Fruit fly (Drosophila melanogaster) whole organism, embryonic: ENCODE measurements around the gene CG14000.

Experiments
- Bgb ChIP-seq: fragments of 200-800 bp; sonication (Bioruptor generic); IDR thresholded peaks from 2 replicates; pipeline ENCODE4 v1.3.6; 2022; ENCODE audit warnings: missing biosample characterization, missing genetic modification characterization; ENCODE audit not compliant: partially characterized antibody
- CG10431 ChIP-seq: fragments of 200-800 bp; sonication (Bioruptor generic); optimal IDR thresholded peaks from 3 replicates; lab custom pipeline; 2018; ENCODE audit warnings: missing biosample characterization, mild to moderate bottlenecking, missing genetic modification characterization
- CG12236 ChIP-seq: fragments of 200-800 bp; sonication (Bioruptor generic); optimal IDR thresholded peaks from 2 replicates; lab custom pipeline; 2016; ENCODE audit warnings: missing biosample characterization, missing genetic modification characterization
- CG14710 ChIP-seq: fragments of 200-800 bp; sonication (Bioruptor generic); optimal IDR thresholded peaks from 3 replicates; lab custom pipeline; 2019; ENCODE audit warnings: missing biosample characterization, mild to moderate bottlenecking, missing genetic modification characterization, moderate library complexity
- CG17361 ChIP-seq: fragments of 200-800 bp; sonication (Bioruptor generic); IDR thresholded peaks from 3 replicates; pipeline ENCODE4 v1.3.6; 2022; ENCODE audit warnings: missing biosample characterization, missing genetic modification characterization
- CG17802 ChIP-seq: fragments of 200-800 bp; sonication (Bioruptor generic); optimal IDR thresholded peaks from 2 replicates; lab custom pipeline; 2018; ENCODE audit warnings: missing biosample characterization, mild to moderate bottlenecking, missing genetic modification characterization, moderate library complexity
- CG18262 ChIP-seq: fragments of 200-800 bp; optimal IDR thresholded peaks from 3 replicates; lab custom pipeline; 2019; ENCODE audit warnings: missing biosample characterization, mild to moderate bottlenecking, missing genetic modification characterization, moderate library complexity
- CG30403 ChIP-seq: fragments of 200-800 bp; sonication (Bioruptor generic); optimal IDR thresholded peaks from 3 replicates; lab custom pipeline; 2016; ENCODE audit warnings: missing biosample characterization, missing genetic modification characterization
- CG31365 ChIP-seq: fragments of 200-800 bp; sonication (Bioruptor generic); optimal IDR thresholded peaks from 2 replicates; lab custom pipeline; 2018; ENCODE audit warnings: missing biosample characterization, mild to moderate bottlenecking, missing genetic modification characterization
- CG31388 ChIP-seq: fragments of 200-800 bp; sonication (Bioruptor generic); optimal IDR thresholded peaks from 2 replicates; lab custom pipeline; 2016; ENCODE audit warnings: missing biosample characterization, missing genetic modification characterization
- CG31441 ChIP-seq: fragments of 200-800 bp; sonication (Bioruptor generic); IDR thresholded peaks from 2 replicates; pipeline ENCODE4 v1.3.6; 2022; ENCODE audit warnings: missing biosample characterization, missing genetic modification characterization
- CG4328 ChIP-seq: fragments of 200-800 bp; sonication (Bioruptor generic); optimal IDR thresholded peaks from 3 replicates; lab custom pipeline; 2017; ENCODE audit warnings: missing biosample characterization, missing genetic modification reagents, missing genetic modification characterization
- CG4360 ChIP-seq: fragments of 200-800 bp; sonication (Bioruptor generic); IDR thresholded peaks from 2 replicates; pipeline ENCODE4 v1.3.6; 2022; ENCODE audit warnings: missing biosample characterization, missing genetic modification characterization
- CG4424 ChIP-seq: fragments of 200-800 bp; sonication (Bioruptor generic); optimal IDR thresholded peaks from 3 replicates; lab custom pipeline; 2016; ENCODE audit warnings: missing biosample characterization, missing genetic modification characterization
- CG6272 ChIP-seq: fragments of 200-800 bp; sonication (Bioruptor generic); IDR thresholded peaks from 2 replicates; pipeline ENCODE4 v1.3.6; 2022; ENCODE audit warnings: missing biosample characterization, missing genetic modification characterization
- CG7556 ChIP-seq: fragments of 200-800 bp; sonication (Bioruptor generic); optimal IDR thresholded peaks from 2 replicates; lab custom pipeline; 2017; ENCODE audit warnings: missing biosample characterization, mild to moderate bottlenecking, missing genetic modification characterization
- CG8359 ChIP-seq: fragments of 200-800 bp; sonication (Bioruptor generic); optimal IDR thresholded peaks from 2 replicates; lab custom pipeline; 2017; ENCODE audit warnings: missing biosample characterization, mild to moderate bottlenecking, missing genetic modification characterization, borderline replicate concordance
- CG8924 ChIP-seq: fragments of 200-800 bp; optimal IDR thresholded peaks from 3 replicates; lab custom pipeline; 2019; ENCODE audit warnings: missing biosample characterization, mild to moderate bottlenecking, missing genetic modification characterization, moderate library complexity
- CG9797 ChIP-seq: fragments of 200-800 bp; sonication (Bioruptor generic); optimal IDR thresholded peaks from 3 replicates; lab custom pipeline; 2018; ENCODE audit warnings: missing biosample characterization, mild to moderate bottlenecking, missing genetic modification characterization
- CG9876 ChIP-seq: fragments of 200-800 bp; sonication (Bioruptor generic); optimal IDR thresholded peaks from 2 replicates; lab custom pipeline; 2016; ENCODE audit warnings: missing biosample characterization, missing genetic modification characterization
- Dad ChIP-seq: fragments of 200-800 bp; sonication (Bioruptor generic); optimal IDR thresholded peaks from 3 replicates; lab custom pipeline; 2016; ENCODE audit warnings: missing biosample characterization, missing genetic modification characterization
- Dref ChIP-seq: fragments of 200-800 bp; sonication (Bioruptor generic); IDR thresholded peaks from 2 replicates; pipeline ENCODE4 v1.3.6; 2022; ENCODE audit warnings: missing biosample characterization, missing genetic modification characterization
- HLH54F ChIP-seq: fragments of 200-800 bp; sonication (Bioruptor generic); optimal IDR thresholded peaks from 3 replicates; lab custom pipeline; 2016; ENCODE audit warnings: missing biosample characterization, missing genetic modification characterization
- Hmr ChIP-seq: fragments of 200-800 bp; sonication (Bioruptor generic); optimal IDR thresholded peaks from 3 replicates; lab custom pipeline; 2017; ENCODE audit warnings: mild to moderate bottlenecking, missing biosample characterization, missing genetic modification reagents, missing genetic modification characterization
- Jarid2 ChIP-seq: fragments of 200-800 bp; sonication (Bioruptor generic); optimal IDR thresholded peaks from 3 replicates; lab custom pipeline; 2017; ENCODE audit warnings: mild to moderate bottlenecking, missing biosample characterization, missing genetic modification reagents, missing genetic modification characterization
- NC2β ChIP-seq: fragments of 200-800 bp; sonication (Bioruptor generic); optimal IDR thresholded peaks from 2 replicates; lab custom pipeline; 2016; ENCODE audit warnings: missing biosample characterization, missing genetic modification characterization
- NfI ChIP-seq: fragments of 200-800 bp; sonication (Bioruptor generic); optimal IDR thresholded peaks from 3 replicates; lab custom pipeline; 2018; ENCODE audit warnings: missing biosample characterization, mild to moderate bottlenecking, missing genetic modification characterization, moderate library complexity
- Poxn ChIP-seq: fragments of 200-800 bp; sonication (Bioruptor generic); IDR thresholded peaks from 2 replicates; pipeline ENCODE4 v1.3.6; 2022; ENCODE audit warnings: missing biosample characterization, missing genetic modification characterization
- Scr ChIP-seq: fragments of 200-800 bp; sonication (Bioruptor generic); IDR thresholded peaks from 2 replicates; pipeline ENCODE4 v1.3.6; 2022; ENCODE audit warnings: missing biosample characterization, missing genetic modification characterization; ENCODE audit not compliant: partially characterized antibody
- Side ChIP-seq: fragments of 200-800 bp; sonication (Bioruptor generic); optimal IDR thresholded peaks from 2 replicates; lab custom pipeline; 2016; ENCODE audit warnings: missing biosample characterization, missing genetic modification characterization
- Sox100B ChIP-seq: fragments of 200-800 bp; sonication (Bioruptor generic); optimal IDR thresholded peaks from 3 replicates; lab custom pipeline; 2018; ENCODE audit warnings: missing biosample characterization, mild to moderate bottlenecking, missing genetic modification characterization
- Sox102F ChIP-seq: fragments of 200-800 bp; sonication (Bioruptor generic); optimal IDR thresholded peaks from 2 replicates; lab custom pipeline; 2018; ENCODE audit warnings: missing biosample characterization, mild to moderate bottlenecking, missing genetic modification characterization, moderate library complexity
- Ssrp ChIP-seq: fragments of 200-800 bp; sonication (Bioruptor generic); optimal IDR thresholded peaks from 2 replicates; lab custom pipeline; 2018; ENCODE audit warnings: missing biosample characterization, mild to moderate bottlenecking, missing genetic modification characterization, moderate library complexity
- croc ChIP-seq: fragments of 200-800 bp; sonication (Bioruptor generic); conservative IDR thresholded peaks from 3 replicates; pipeline ENCODE4 v1.3.6; 2022; ENCODE audit warnings: missing biosample characterization, missing genetic modification characterization
- dimm ChIP-seq: fragments of 200-800 bp; sonication (Bioruptor generic); IDR thresholded peaks from 2 replicates; pipeline ENCODE4 v1.3.6; 2022; ENCODE audit warnings: missing biosample characterization, missing genetic modification characterization
- ewg ChIP-seq: fragments of 200-800 bp; sonication (Bioruptor generic); optimal IDR thresholded peaks from 3 replicates; lab custom pipeline; 2017; ENCODE audit warnings: mild to moderate bottlenecking, missing biosample characterization, missing genetic modification reagents, missing genetic modification characterization
- gcm ChIP-seq: fragments of 200-800 bp; sonication (Bioruptor generic); optimal IDR thresholded peaks from 2 replicates; lab custom pipeline; 2019; ENCODE audit warnings: missing biosample characterization, mild to moderate bottlenecking, missing genetic modification characterization, moderate library complexity
- gt ChIP-seq: fragments of 200-800 bp; sonication (Bioruptor generic); IDR thresholded peaks from 2 replicates; pipeline ENCODE4 v1.3.6; 2022; ENCODE audit warnings: missing biosample characterization, missing genetic modification characterization
- h ChIP-seq: fragments of >200 bp; optimal IDR thresholded peaks from 2 replicates; lab custom pipeline; 2017
- ham ChIP-seq: fragments of 200-800 bp; sonication (Bioruptor generic); IDR thresholded peaks from 2 replicates; pipeline ENCODE4 v1.3.6; 2022; ENCODE audit warnings: missing biosample characterization, missing genetic modification characterization
- jing ChIP-seq: fragments of 200-800 bp; sonication (Bioruptor generic); optimal IDR thresholded peaks from 2 replicates; lab custom pipeline; 2018; ENCODE audit warnings: missing biosample characterization, mild to moderate bottlenecking, missing genetic modification characterization
- kay ChIP-seq: fragments of 200-800 bp; sonication (Bioruptor generic); optimal IDR thresholded peaks from 2 replicates; lab custom pipeline; 2016; ENCODE audit warnings: missing biosample characterization, missing genetic modification characterization
- mirr ChIP-seq: fragments of 200-800 bp; sonication (Bioruptor generic); optimal IDR thresholded peaks from 3 replicates; lab custom pipeline; 2018; ENCODE audit warnings: missing biosample characterization, mild to moderate bottlenecking, missing genetic modification characterization
- nom ChIP-seq: fragments of 200-800 bp; sonication (Bioruptor generic); optimal IDR thresholded peaks from 2 replicates; lab custom pipeline; 2017; ENCODE audit warnings: missing biosample characterization, missing genetic modification characterization, mild to moderate bottlenecking, moderate library complexity, missing genetic modification reagents
- pb ChIP-seq: fragments of 200-800 bp; sonication (Bioruptor generic); optimal IDR thresholded peaks from 3 replicates; lab custom pipeline; 2016; ENCODE audit warnings: missing biosample characterization, missing genetic modification characterization
- pnt ChIP-seq: fragments of 200-800 bp; sonication (Bioruptor generic); optimal IDR thresholded peaks from 3 replicates; lab custom pipeline; 2016; ENCODE audit warnings: missing biosample characterization, missing genetic modification characterization
- pzg ChIP-seq: fragments of 200-800 bp; sonication (Bioruptor generic); optimal IDR thresholded peaks from 3 replicates; lab custom pipeline; 2018; ENCODE audit warnings: missing biosample characterization, mild to moderate bottlenecking, missing genetic modification characterization, moderate library complexity
- sens-2 ChIP-seq: fragments of 200-800 bp; sonication (Bioruptor generic); IDR thresholded peaks from 2 replicates; pipeline ENCODE4 v1.3.6; 2022; ENCODE audit warnings: missing biosample characterization, missing genetic modification characterization
- sima ChIP-seq: fragments of 200-800 bp; sonication (Bioruptor generic); optimal IDR thresholded peaks from 2 replicates; lab custom pipeline; 2016; ENCODE audit warnings: missing biosample characterization, missing genetic modification characterization
- so ChIP-seq: fragments of 200-800 bp; sonication (Bioruptor generic); IDR thresholded peaks from 3 replicates; pipeline ENCODE4 v1.3.6; 2022; ENCODE audit warnings: missing biosample characterization, missing genetic modification characterization
- wek ChIP-seq: fragments of 200-800 bp; sonication (Bioruptor generic); optimal IDR thresholded peaks from 3 replicates; lab custom pipeline; 2018; ENCODE audit warnings: missing biosample characterization, mild to moderate bottlenecking, missing genetic modification characterization, moderate library complexity
- z ChIP-seq: fragments of 200-800 bp; sonication (Bioruptor generic); IDR thresholded peaks from 3 replicates; pipeline ENCODE4 v1.3.6; 2022; ENCODE audit warnings: missing biosample characterization, missing genetic modification characterization

Gene CG14000

dm6 chr2L:5876474-5877067 is 33.5 kb downstream of the CG14000 start (continued):
- TF ChIP-seq gt (GFP tag; lab: Robert Waterston, UW): no peak
- peak; percentile 32 for TF ChIP-seq NfI (GFP tag; lab: Kevin White, UChicago)
- TF ChIP-seq dimm (GFP tag; lab: Robert Waterston, UW): no peak
- no peak for TF ChIP-seq CG10431
- no peak for TF ChIP-seq Jarid2
- TF ChIP-seq Sox100B (GFP tag; lab: Kevin White, UChicago): peak; percentile 48
- TF ChIP-seq CG7556 (GFP tag; lab: Kevin White, UChicago): peak; percentile 6
- TF ChIP-seq CG4360: no peak
- TF ChIP-seq Side: no peak
- no peak for TF ChIP-seq nom (GFP tag; lab: Kevin White, UChicago)
- no peak for TF ChIP-seq Bgb
- TF ChIP-seq z: no peak
- TF ChIP-seq Poxn (GFP tag; lab: Robert Waterston, UW): no peak
- no peak for TF ChIP-seq Dad (GFP tag; lab: Kevin White, UChicago)
- TF ChIP-seq wek (GFP tag; lab: Kevin White, UChicago): peak; percentile 51
- TF ChIP-seq ewg (GFP tag; lab: Kevin White, UChicago): no peak
- peak; percentile 67 for TF ChIP-seq mirr (GFP tag; lab: Kevin White, UChicago)
- no peak for TF ChIP-seq Dref (GFP tag; lab: Robert Waterston, UW)
- no peak for TF ChIP-seq pb (GFP tag; lab: Kevin White, UChicago)
- no peak for TF ChIP-seq CG17802 (tag; lab: Kevin White, UChicago)
- no peak for TF ChIP-seq CG14710 (tag; lab: Kevin White, UChicago)
- no peak for TF ChIP-seq h (lab: Kevin White, UChicago)
- TF ChIP-seq CG8359: no peak
- no peak for TF ChIP-seq ham (GFP tag; lab: Robert Waterston, UW)
- TF ChIP-seq Sox102F (GFP tag; lab: Kevin White, UChicago): peak; percentile 26
- no peak for TF ChIP-seq gcm (GFP tag; lab: Kevin White, UChicago)
- TF ChIP-seq HLH54F (GFP tag; lab: Kevin White, UChicago): no peak
- no peak for TF ChIP-seq NC2β (GFP tag; lab: Kevin White, UChicago)
- no peak for TF ChIP-seq sima (GFP tag; lab: Kevin White, UChicago)
- TF ChIP-seq CG6272: no peak
- no peak for TF ChIP-seq CG4424 (GFP tag; lab: Kevin White, UChicago)
- TF ChIP-seq Ssrp (tag; lab: Kevin White, UChicago): no peak
- peak; percentile 39 for TF ChIP-seq CG31365 (tag; lab: Kevin White, UChicago)
- no peak for TF ChIP-seq CG8924 (tag; lab: Kevin White, UChicago)
- no peak for TF ChIP-seq croc (GFP tag; lab: Robert Waterston, UW)
- TF ChIP-seq CG31388 (GFP tag; lab: Kevin White, UChicago): no peak
- TF ChIP-seq CG30403 (GFP tag; lab: Kevin White, UChicago): no peak
- no peak for TF ChIP-seq sens-2 (GFP tag; lab: Robert Waterston, UW)
- TF ChIP-seq CG12236 (GFP tag; lab: Kevin White, UChicago): no peak
- TF ChIP-seq jing (GFP tag; lab: Kevin White, UChicago): no peak
- no peak for TF ChIP-seq CG31441 (GFP tag; lab: Robert Waterston, UW)
- TF ChIP-seq kay (GFP tag; lab: Kevin White, UChicago): no peak
- TF ChIP-seq CG9876: no peak
- no peak for TF ChIP-seq Scr (GFP tag; lab: Robert Waterston, UW)
- peak; percentile 20 for TF ChIP-seq CG4328 (GFP tag; lab: Kevin White, UChicago)
- TF ChIP-seq Hmr (GFP tag; lab: Kevin White, UChicago): peak; percentile 78
- no peak for TF ChIP-seq CG18262 (tag; lab: Kevin White, UChicago)
- no peak for TF ChIP-seq CG9797 (GFP tag; lab: Kevin White, UChicago)
- no peak for TF ChIP-seq CG17361 (GFP tag; lab: Robert Waterston, UW)
- TF ChIP-seq pnt (GFP tag; lab: Kevin White, UChicago): no peak
- TF ChIP-seq so: no peak
- TF ChIP-seq pzg (GFP tag; lab: Kevin White, UChicago): no peak
